Worm (Caenorhabditis elegans) whole organism, dauer: ENCODE measurements around the gene sre-16.

Source experiments
- unc-62 ChIP-seq: sonication (generic microtip); optimal IDR thresholded peaks from 2 replicates; lab custom pipeline; 2017; ENCODE audit warnings: missing biosample characterization, missing genetic modification reagents, missing genetic modification characterization

sre-16 gene

ce11 chrIV:12198816-12199215, 37.1 kb downstream of the sre-16 start:
- no peak for TF ChIP-seq unc-62

- TF ChIP-seq unc-62, result no peak
Measured at ce11 chrIV:12197679-12198078, 38.2 kb downstream of the sre-16 start.

- TF ChIP-seq unc-62, result no peak
Measured at ce11 chrIV:12196608-12197007, 39.3 kb downstream of the sre-16 start.

- no peak for TF ChIP-seq unc-62
Measured at ce11 chrIV:12194668-12195067, 41.2 kb downstream of the sre-16 start.

- TF ChIP-seq unc-62, result no peak
Measured at ce11 chrIV:12193338-12193737, 42.6 kb downstream of the sre-16 start.

ce11 chrIV:12192104-12192763, 43.7 kb downstream of the sre-16 start:
- no peak for TF ChIP-seq unc-62
